Fruit fly (Drosophila melanogaster) whole organism, embryonic: Measurements from ENCODE around the gene kdn.

Source experiments
- CG12236 ChIP-seq: fragments of 200-800 bp; sonication (Bioruptor generic); optimal IDR thresholded peaks from 2 replicates; lab custom pipeline; 2016; ENCODE audit warnings: missing biosample characterization, missing genetic modification characterization
- CG12391 ChIP-seq: fragments of 200-800 bp; sonication (Bioruptor generic); optimal IDR thresholded peaks from 3 replicates; lab custom pipeline; 2018; ENCODE audit warnings: missing biosample characterization, mild to moderate bottlenecking, missing genetic modification characterization, moderate library complexity
- CG14014 ChIP-seq: fragments of 200-800 bp; sonication (Bioruptor generic); IDR thresholded peaks from 2 replicates; pipeline ENCODE4 v1.3.6; 2022; ENCODE audit warnings: missing biosample characterization, missing genetic modification characterization
- CG14710 ChIP-seq: fragments of 200-800 bp; sonication (Bioruptor generic); optimal IDR thresholded peaks from 3 replicates; lab custom pipeline; 2019; ENCODE audit warnings: missing biosample characterization, mild to moderate bottlenecking, missing genetic modification characterization, moderate library complexity
- CG15073 ChIP-seq: fragments of 200-800 bp; sonication (Bioruptor generic); optimal IDR thresholded peaks from 2 replicates; lab custom pipeline; 2016; ENCODE audit warnings: missing biosample characterization, missing genetic modification characterization
- CG15269 ChIP-seq: fragments of 200-800 bp; sonication (Bioruptor generic); optimal IDR thresholded peaks from 2 replicates; lab custom pipeline; 2018; ENCODE audit warnings: missing biosample characterization, mild to moderate bottlenecking, missing genetic modification characterization, moderate library complexity
- CG17186 ChIP-seq: fragments of 200-800 bp; sonication (Bioruptor generic); optimal IDR thresholded peaks from 3 replicates; lab custom pipeline; 2017; ENCODE audit warnings: missing biosample characterization, missing genetic modification reagents, missing genetic modification characterization
- CG17385 ChIP-seq: fragments of 200-800 bp; sonication (Bioruptor generic); optimal IDR thresholded peaks from 3 replicates; lab custom pipeline; 2018; ENCODE audit warnings: missing biosample characterization, mild to moderate bottlenecking, missing genetic modification characterization
- CG4820 ChIP-seq: fragments of 200-800 bp; sonication (Bioruptor generic); optimal IDR thresholded peaks from 3 replicates; lab custom pipeline; 2016; ENCODE audit warnings: missing biosample characterization, missing genetic modification characterization
- CG5953 ChIP-seq: fragments of 200-800 bp; sonication (Bioruptor generic); IDR thresholded peaks from 2 replicates; pipeline ENCODE4 v1.3.6; 2022; ENCODE audit warnings: missing biosample characterization, missing genetic modification characterization
- CG8478 ChIP-seq: fragments of >200 bp; optimal IDR thresholded peaks from 2 replicates; lab custom pipeline; 2018
- CG9932 ChIP-seq: fragments of 200-800 bp; sonication (Bioruptor generic); IDR thresholded peaks from 2 replicates; pipeline ENCODE4 v1.3.6; 2022; ENCODE audit warnings: missing biosample characterization, missing genetic modification characterization
- Dad ChIP-seq: fragments of 200-800 bp; sonication (Bioruptor generic); optimal IDR thresholded peaks from 3 replicates; lab custom pipeline; 2016; ENCODE audit warnings: missing biosample characterization, missing genetic modification characterization
- Dp ChIP-seq: fragments of 200-800 bp; sonication (Bioruptor generic); optimal IDR thresholded peaks from 2 replicates; lab custom pipeline; 2018; ENCODE audit warnings: missing biosample characterization, mild to moderate bottlenecking, missing genetic modification characterization, moderate library complexity
- Mes4 ChIP-seq: fragments of 200-800 bp; sonication (Bioruptor generic); optimal IDR thresholded peaks from 2 replicates; lab custom pipeline; 2016; ENCODE audit warnings: missing biosample characterization, missing genetic modification characterization
- NfI ChIP-seq: fragments of 200-800 bp; sonication (Bioruptor generic); optimal IDR thresholded peaks from 3 replicates; lab custom pipeline; 2018; ENCODE audit warnings: missing biosample characterization, mild to moderate bottlenecking, missing genetic modification characterization, moderate library complexity
- Pdp1 ChIP-seq, 2 experiments: fragments of 200-800 bp; sonication (Bioruptor generic); optimal IDR thresholded peaks; 3 replicates each; lab custom pipeline; 2016; ENCODE audit warnings: missing biosample characterization in 2 of 2, missing genetic modification characterization in 2 of 2, mild to moderate bottlenecking in 1 of 2, moderate library complexity in 1 of 2
- Side ChIP-seq: fragments of 200-800 bp; sonication (Bioruptor generic); optimal IDR thresholded peaks from 2 replicates; lab custom pipeline; 2016; ENCODE audit warnings: missing biosample characterization, missing genetic modification characterization
- ap ChIP-seq: fragments of 200-800 bp; sonication (Bioruptor generic); IDR thresholded peaks from 2 replicates; pipeline ENCODE4 v1.3.6; 2022; ENCODE audit warnings: missing biosample characterization, missing genetic modification characterization
- bab2 ChIP-seq: fragments of 200-800 bp; sonication (Bioruptor generic); optimal IDR thresholded peaks from 2 replicates; lab custom pipeline; 2016; ENCODE audit warnings: missing biosample characterization, missing genetic modification characterization
- cas ChIP-seq: fragments of 200-800 bp; sonication (Bioruptor generic); IDR thresholded peaks from 2 replicates; pipeline ENCODE4 v1.3.6; 2022; ENCODE audit warnings: missing biosample characterization, missing genetic modification characterization
- chif ChIP-seq, 2 experiments: fragments of 200-800 bp; sonication (Bioruptor generic); optimal IDR thresholded peaks; 3 replicates each; lab custom pipeline; 2016; ENCODE audit warnings: missing biosample characterization in 2 of 2, missing genetic modification characterization in 2 of 2
- cwo ChIP-seq: fragments of 200-800 bp; sonication (Bioruptor generic); optimal IDR thresholded peaks from 3 replicates; lab custom pipeline; 2017; ENCODE audit warnings: missing biosample characterization, missing genetic modification characterization, mild to moderate bottlenecking, moderate library complexity, missing genetic modification reagents
- dati ChIP-seq: fragments of 200-800 bp; sonication (Bioruptor generic); IDR thresholded peaks from 2 replicates; pipeline ENCODE4 v1.3.6; 2022; ENCODE audit warnings: missing biosample characterization, missing genetic modification characterization
- dmrt11E ChIP-seq: fragments of 200-800 bp; sonication (Bioruptor generic); optimal IDR thresholded peaks from 3 replicates; lab custom pipeline; 2018; ENCODE audit warnings: missing biosample characterization, mild to moderate bottlenecking, missing genetic modification characterization, moderate library complexity
- dpn ChIP-seq, 2 experiments: fragments of 200-800 bp; sonication (Bioruptor generic); optimal IDR thresholded peaks; 3 replicates each; lab custom pipeline; 2016; ENCODE audit warnings: missing biosample characterization in 2 of 2, missing genetic modification characterization in 2 of 2
- ewg ChIP-seq: fragments of 200-800 bp; sonication (Bioruptor generic); optimal IDR thresholded peaks from 3 replicates; lab custom pipeline; 2017; ENCODE audit warnings: mild to moderate bottlenecking, missing biosample characterization, missing genetic modification reagents, missing genetic modification characterization
- fd64A ChIP-seq: fragments of 200-800 bp; sonication (Bioruptor generic); optimal IDR thresholded peaks from 3 replicates; lab custom pipeline; 2018; ENCODE audit warnings: missing biosample characterization, mild to moderate bottlenecking, missing genetic modification characterization
- gem ChIP-seq: fragments of 200-800 bp; sonication (Bioruptor generic); optimal IDR thresholded peaks from 2 replicates; lab custom pipeline; 2019; ENCODE audit warnings: missing biosample characterization, mild to moderate bottlenecking, missing genetic modification characterization, moderate library complexity
- grau ChIP-seq: fragments of 200-800 bp; optimal IDR thresholded peaks from 3 replicates; lab custom pipeline; 2019; ENCODE audit warnings: missing biosample characterization, mild to moderate bottlenecking, missing genetic modification characterization, moderate library complexity
- hkb ChIP-seq, 2 experiments: fragments of 200-800 bp in 1 of 2; fragments of >200 bp in 1 of 2; sonication (Bioruptor generic) in 1 of 2; IDR thresholded peaks in 1 of 2; optimal IDR thresholded peaks in 1 of 2; 2 replicates each; pipeline versions ENCODE4 v1.3.6 to Lab custom; 2017 to 2022; ENCODE audit warnings: missing biosample characterization in 1 of 2, missing genetic modification characterization in 1 of 2
- kay ChIP-seq: fragments of 200-800 bp; sonication (Bioruptor generic); optimal IDR thresholded peaks from 2 replicates; lab custom pipeline; 2016; ENCODE audit warnings: missing biosample characterization, missing genetic modification characterization
- kni ChIP-seq: fragments of 200-800 bp; sonication (Bioruptor generic); optimal IDR thresholded peaks from 3 replicates; lab custom pipeline; 2017; ENCODE audit warnings: mild to moderate bottlenecking, missing biosample characterization, missing genetic modification reagents, missing genetic modification characterization
- lab ChIP-seq: fragments of 200-800 bp; sonication (Bioruptor generic); optimal IDR thresholded peaks from 3 replicates; lab custom pipeline; 2017; ENCODE audit warnings: missing biosample characterization, missing genetic modification characterization, mild to moderate bottlenecking, moderate library complexity, missing genetic modification reagents
- mld ChIP-seq: fragments of 200-800 bp; sonication (Bioruptor generic); IDR thresholded peaks from 3 replicates; pipeline ENCODE4 v1.3.6; 2022; ENCODE audit warnings: missing biosample characterization, missing genetic modification characterization; ENCODE audit not compliant: partially characterized antibody
- nerfin-2 ChIP-seq: fragments of 200-800 bp; sonication (Bioruptor generic); IDR thresholded peaks from 2 replicates; pipeline ENCODE4 v1.3.6; 2022; ENCODE audit warnings: missing biosample characterization, missing genetic modification characterization; ENCODE audit not compliant: partially characterized antibody
- sens ChIP-seq: fragments of 200-800 bp; sonication (Bioruptor generic); peaks from one replicate; lab custom pipeline; 2016; ENCODE audit warnings: missing biosample characterization, missing genetic modification characterization
- stc ChIP-seq: fragments of 200-800 bp; sonication (Bioruptor generic); IDR thresholded peaks from 2 replicates; pipeline ENCODE4 v1.3.6; 2022; ENCODE audit warnings: missing biosample characterization, missing genetic modification characterization
- trem ChIP-seq: fragments of 200-800 bp; optimal IDR thresholded peaks from 3 replicates; lab custom pipeline; 2019; ENCODE audit warnings: missing biosample characterization, mild to moderate bottlenecking, missing genetic modification characterization, moderate library complexity
- ttk ChIP-seq: fragments of 200-800 bp; sonication (Bioruptor generic); IDR thresholded peaks from 2 replicates; pipeline ENCODE4 v2.1.2; 2022; ENCODE audit warnings: missing biosample characterization, missing genetic modification characterization
- tup ChIP-seq: fragments of 200-800 bp; sonication (Bioruptor generic); optimal IDR thresholded peaks from 2 replicates; lab custom pipeline; 2016; ENCODE audit warnings: missing biosample characterization, mild to moderate bottlenecking, missing genetic modification characterization, moderate library complexity
- twi ChIP-seq: fragments of 200-800 bp; optimal IDR thresholded peaks from 2 replicates; lab custom pipeline; 2019; ENCODE audit warnings: missing biosample characterization, mild to moderate bottlenecking, missing genetic modification characterization, moderate library complexity
- tx ChIP-seq: fragments of 200-800 bp; sonication (Bioruptor generic); optimal IDR thresholded peaks from 2 replicates; lab custom pipeline; 2016; ENCODE audit warnings: missing biosample characterization, missing genetic modification characterization
- zen ChIP-seq: fragments of 200-800 bp; sonication (Bioruptor generic); optimal IDR thresholded peaks from 3 replicates; lab custom pipeline; 2018; ENCODE audit warnings: missing biosample characterization, mild to moderate bottlenecking, missing genetic modification characterization, moderate library complexity

kdn gene

dm6 chrX:6340593-6341068, 9.8 kb upstream of the kdn start (continued):
- TF ChIP-seq CG4820 (GFP tag; lab: Kevin White, UChicago) (peak; percentile 27), CG14710 (tag; lab: Kevin White, UChicago) (peak; percentile 66), Dp (GFP tag; lab: Kevin White, UChicago) (no peak), CG12391 (tag; lab: Kevin White, UChicago) (peak; percentile 72), CG17186 (GFP tag; lab: Kevin White, UChicago) (no peak), sens (GFP tag; lab: Kevin White, UChicago) (peak; percentile 87), ttk (peak; percentile 54; the same call in 1 of the 2 replicates), CG9932 (GFP tag; lab: Robert Waterston, UW) (peak; percentile 66), grau (tag; lab: Kevin White, UChicago) (peak; percentile 85), kni (GFP tag; lab: Kevin White, UChicago) (peak; percentile 19), trem (tag; lab: Kevin White, UChicago) (peak; percentile 55), dpn (GFP tag; optimal IDR thresholded peaks at IDR 0.05; lab: Kevin White, UChicago) (peak in 1 of 2 experiments; percentile 63), lab (GFP tag; lab: Kevin White, UChicago) (peak; percentile 86), Dad (GFP tag; lab: Kevin White, UChicago) (peak; percentile 23), CG14014 (GFP tag; lab: Robert Waterston, UW) (peak; percentile 31; the same call in 1 of the 2 replicates), tx (GFP tag; lab: Kevin White, UChicago) (no peak), stc (GFP tag; lab: Robert Waterston, UW) (0 out of 2 replicates have a peak, but pooled peaks have one; percentile 34), CG15269 (tag; lab: Kevin White, UChicago) (peak; percentile 85), CG12236 (GFP tag; lab: Kevin White, UChicago) (no peak), fd64A (GFP tag; lab: Kevin White, UChicago) (peak; percentile 28), mld (GFP tag; lab: Robert Waterston, UW) (no peak), CG15073 (no peak), gem (tag; lab: Kevin White, UChicago) (peak; percentile 88), CG17385 (GFP tag; lab: Kevin White, UChicago) (peak; percentile 65), CG5953 (GFP tag; lab: Robert Waterston, UW) (no peak), CG8478 (lab: Kevin White, UChicago) (no peak), zen (no peak), ap (no peak), dmrt11E (tag; lab: Kevin White, UChicago) (peak; percentile 25), Mes4 (GFP tag; lab: Kevin White, UChicago) (no peak), nerfin-2 (GFP tag; lab: Robert Waterston, UW) (no peak), bab2 (GFP tag; lab: Kevin White, UChicago) (peak; percentile 6), NfI (GFP tag; lab: Kevin White, UChicago) (peak; percentile 76), ewg (GFP tag; lab: Kevin White, UChicago) (peak; percentile 58), cas (no peak), chif (GFP tag; optimal IDR thresholded peaks at IDR 0.05; lab: Kevin White, UChicago) (peak in 1 of 2 experiments; percentile 3), kay (no peak), Side (GFP tag; lab: Kevin White, UChicago) (no peak), Pdp1 (GFP tag; optimal IDR thresholded peaks at IDR 0.05; lab: Kevin White, UChicago) (peak; percentile 7 to 56), dati (GFP tag; lab: Robert Waterston, UW) (no peak), hkb (optimal IDR thresholded peaks at IDR 0.05; lab: Kevin White, UChicago) (no peak), hkb (GFP tag; IDR thresholded peaks at IDR 0.05; lab: Robert Waterston, UW) (peak; percentile 64; the same call in 1 of the 2 replicates), tup (no peak), twi (peak; percentile 49), cwo (GFP tag; lab: Kevin White, UChicago) (peak; percentile 17)
